Worm (Caenorhabditis elegans): Measurements from ENCODE around the gene pals-33.

- TF ChIP-seq aptf-3 (GFP tag; IDR thresholded peaks at IDR 0.05) (no peak), egrh-3 (GFP tag; IDR thresholded peaks at IDR 0.05) (no peak), C17E4.6 (GFP tag; IDR thresholded peaks at IDR 0.05) (no peak), snpc-4 (GFP tag; optimal IDR thresholded peaks at IDR 0.05) (no peak), snpc-4 (tag; optimal IDR thresholded peaks at IDR 0.05) (no peak), ama-1 (optimal IDR thresholded peaks at IDR 0.05) (no peak), ama-1 (GFP tag; optimal IDR thresholded peaks at IDR 0.05) (no peak), ZK185.1 (tag; optimal IDR thresholded peaks at IDR 0.05; ENCODE audit: poor library complexity, severe bottlenecking) (no peak), T07F8.4 (tag; optimal IDR thresholded peaks at IDR 0.05) (no peak)
Measured at ce11 chrV:3704688-3705087, 31.5 kb downstream of the pals-33 start, which contains the start of gene lin-40.
